Fruit fly (Drosophila melanogaster) whole organism, prepupa: Measurements from ENCODE around the gene CG32121.

ENCODE experiments used
- CG11762 ChIP-seq: fragments of 200-800 bp; sonication (Bioruptor generic); optimal IDR thresholded peaks from 3 replicates; lab custom pipeline; 2016; ENCODE audit warnings: missing biosample characterization, missing genetic modification characterization; ENCODE audit not compliant: insufficient read depth
- CG6163 ChIP-seq: fragments of 200-800 bp; sonication (Bioruptor generic); IDR thresholded peaks from 3 replicates; pipeline ENCODE4 v1.3.6; 2022; ENCODE audit warnings: missing biosample characterization, missing genetic modification characterization
- CG6276 ChIP-seq: fragments of 200-800 bp; sonication (Bioruptor generic); optimal IDR thresholded peaks from 2 replicates; lab custom pipeline; 2017; ENCODE audit warnings: missing biosample characterization, mild to moderate bottlenecking, missing genetic modification characterization
- CG6854 ChIP-seq: fragments of 200-800 bp; sonication (Bioruptor generic); optimal IDR thresholded peaks from 2 replicates; lab custom pipeline; 2017; ENCODE audit warnings: missing biosample characterization, mild to moderate bottlenecking, missing genetic modification characterization
- CG8119 ChIP-seq: fragments of 200-800 bp; sonication (Bioruptor generic); IDR thresholded peaks from 3 replicates; pipeline ENCODE4 v1.3.6; 2022; ENCODE audit warnings: missing biosample characterization, missing genetic modification characterization
- Eip75B ChIP-seq: fragments of 200-800 bp; sonication (Bioruptor generic); optimal IDR thresholded peaks from 3 replicates; lab custom pipeline; 2016; ENCODE audit warnings: missing biosample characterization, missing genetic modification characterization
- Eip78C ChIP-seq: fragments of 200-800 bp; sonication (Bioruptor generic); peaks from one replicate; lab custom pipeline; 2016; ENCODE audit warnings: missing biosample characterization, missing genetic modification characterization
- Eip93F ChIP-seq: fragments of 200-800 bp; sonication (Bioruptor generic); optimal IDR thresholded peaks from 2 replicates; lab custom pipeline; 2016; ENCODE audit warnings: missing biosample characterization, mild to moderate bottlenecking, missing genetic modification characterization
- Ets96B ChIP-seq: fragments of 200-800 bp; optimal IDR thresholded peaks from 2 replicates; lab custom pipeline; 2019; ENCODE audit warnings: missing biosample characterization, mild to moderate bottlenecking, missing genetic modification characterization, moderate library complexity
- OdsH ChIP-seq: fragments of 200-800 bp; sonication (Bioruptor generic); optimal IDR thresholded peaks from 3 replicates; lab custom pipeline; 2016; ENCODE audit warnings: missing biosample characterization, missing genetic modification characterization
- pdm3 ChIP-seq: fragments of 200-800 bp; sonication (Bioruptor generic); optimal IDR thresholded peaks from 3 replicates; lab custom pipeline; 2016; ENCODE audit warnings: missing biosample characterization, missing genetic modification characterization
- svp ChIP-seq: fragments of 200-800 bp; sonication (Bioruptor generic); peaks from one replicate; lab custom pipeline; 2016; ENCODE audit warnings: missing biosample characterization, missing genetic modification characterization

Gene CG32121

DNA sequence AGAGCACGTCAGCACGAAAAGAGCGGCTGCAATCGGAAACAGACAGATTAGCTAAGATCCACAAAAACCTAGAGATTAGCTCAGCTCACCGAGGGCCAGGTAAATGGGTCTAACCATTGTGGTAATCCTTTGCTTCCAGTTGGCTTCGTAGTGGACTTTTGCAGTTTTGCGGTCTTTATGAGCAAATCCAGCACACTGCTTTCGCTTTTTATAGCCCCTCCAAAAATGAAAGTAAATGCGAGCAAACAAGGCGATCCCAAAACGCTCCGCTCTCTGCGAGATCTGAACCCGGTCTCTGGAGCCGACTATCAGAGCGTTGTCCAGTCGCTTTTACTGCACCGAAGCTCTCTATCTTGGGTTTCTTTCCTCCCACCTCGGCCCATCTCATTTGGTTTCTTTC, 41.0 kb downstream of the CG32121 start, which contains the start of gene CG14107 (continued):
- TF ChIP-seq Eip93F (GFP tag; lab: Kevin White, UChicago) (no peak), CG6854 (peak; percentile 35), CG6276 (GFP tag; lab: Kevin White, UChicago) (no peak), Eip75B (GFP tag; lab: Kevin White, UChicago) (no peak), Eip78C (GFP tag; lab: Kevin White, UChicago) (no peak), CG11762 (GFP tag; lab: Kevin White, UChicago) (no peak), CG8119 (GFP tag; lab: Robert Waterston, UW) (no peak), OdsH (GFP tag; lab: Kevin White, UChicago) (no peak)

DNA sequence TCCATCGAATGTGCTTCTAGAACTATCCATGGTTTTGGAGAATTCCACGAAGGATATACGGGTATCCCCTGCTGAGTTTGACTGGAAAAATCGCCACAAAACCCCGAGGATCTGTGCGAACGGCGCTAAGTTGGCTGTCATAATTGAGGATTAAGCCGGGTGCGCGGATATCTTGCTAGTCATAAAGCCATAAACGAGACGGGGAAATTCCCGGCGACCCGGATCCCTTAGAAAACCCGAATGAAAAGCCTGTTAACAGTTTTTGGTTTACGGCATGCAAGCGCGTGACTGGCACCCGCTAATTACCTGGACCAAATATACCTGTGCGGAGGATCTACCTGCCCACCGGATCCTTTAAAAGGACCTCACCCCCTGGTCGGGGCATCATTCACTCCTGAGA, 43.9 kb downstream of the CG32121 start, which contains the start of gene SNCF:
Gene SNCF (plus strand): TSS at position 382 of the 400 bp plus-strand sequence.
- TF ChIP-seq CG6163 (GFP tag; lab: Robert Waterston, UW), result no peak
- no peak for TF ChIP-seq pdm3 (GFP tag; lab: Kevin White, UChicago)
- TF ChIP-seq, all 60 proteins: peak for 0

DNA sequence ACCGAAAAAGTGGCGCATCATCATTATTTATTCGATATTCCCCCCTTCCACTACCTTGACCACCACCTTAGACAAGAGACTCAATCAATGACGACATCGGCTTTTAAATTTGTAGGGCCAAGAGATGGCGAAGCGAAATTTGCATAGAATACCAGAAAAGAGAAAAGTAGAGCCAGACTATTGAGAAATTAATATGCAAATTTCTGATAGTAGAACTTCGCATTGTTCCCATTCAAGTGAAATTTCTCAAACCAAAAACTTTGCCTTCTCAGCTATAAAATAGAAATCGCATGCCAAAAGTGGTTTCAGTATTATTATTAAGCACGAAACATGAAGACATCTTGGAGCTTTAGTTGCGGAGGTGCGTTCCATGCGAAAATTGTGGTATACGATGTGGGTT, 44.5 kb downstream of the CG32121 start, which contains the start of gene CG14111:
Gene CG14111 (plus strand): TSS at position 301 of the 400 bp plus-strand sequence.
- TF ChIP-seq svp (peak; percentile 1), Ets96B (tag; lab: Kevin White, UChicago) (no peak)
